Worm (Caenorhabditis elegans): ENCODE data around the gene vnut-1.

- TF ChIP-seq ztf-4 (tag; optimal IDR thresholded peaks at IDR 0.05) (no peak), blmp-1 (tag; optimal IDR thresholded peaks at IDR 0.05) (no peak), lsy-2 (tag; optimal IDR thresholded peaks at IDR 0.05) (no peak), nhr-77 (tag; optimal IDR thresholded peaks at IDR 0.05) (no peak), ces-1 (GFP tag; optimal IDR thresholded peaks at IDR 0.05) (no peak), pag-3 (tag; optimal IDR thresholded peaks at IDR 0.05; ENCODE audit: borderline replicate concordance, insufficient read depth) (no peak), lin-13 (GFP tag; optimal IDR thresholded peaks at IDR 0.05) (no peak), nhr-237 (tag; optimal IDR thresholded peaks at IDR 0.05) (no peak)
Observed at ce11 chrII:14515017-14515416, 25.4 kb downstream of the vnut-1 start, which contains the start of gene K10H10.9.
